Worm (Caenorhabditis elegans) whole organism, L2 larva: ENCODE results near the gene F54H5.3.
"Not testable (repeated sequence)": the region's sequence is repeated elsewhere in the genome, so short reads cannot be mapped to it uniquely, and the experiment has no call there.

Source experiments
- C34F6.9 ChIP-seq: fragments of 150-350 bp; optimal IDR thresholded peaks from 2 replicates; lab custom pipeline; 2014; ENCODE audit warnings: missing biosample characterization, missing genetic modification characterization
- F13H6.1 ChIP-seq: sonication (generic microtip); optimal IDR thresholded peaks from 2 replicates; lab custom pipeline; 2016; ENCODE audit warnings: missing genetic modification characterization, missing compliant biosample characterization
- ZK546.5 ChIP-seq: sonication (generic microtip); optimal IDR thresholded peaks from 2 replicates; lab custom pipeline; 2017; ENCODE audit warnings: missing biosample characterization, missing genetic modification characterization
- alr-1 ChIP-seq: fragments of 150-350 bp; optimal IDR thresholded peaks from 2 replicates; lab custom pipeline; 2014; ENCODE audit warnings: missing biosample characterization, missing genetic modification characterization
- aly-2 ChIP-seq: fragments of 150-350 bp; optimal IDR thresholded peaks from 2 replicates; lab custom pipeline; 2014; ENCODE audit warnings: missing biosample characterization, missing genetic modification characterization
- blmp-1 ChIP-seq: sonication (generic microtip); optimal IDR thresholded peaks from 2 replicates; lab custom pipeline; 2017; ENCODE audit warnings: missing genetic modification characterization, mild to moderate bottlenecking, missing compliant biosample characterization, antibody characterized with exemption, moderate library complexity; ENCODE audit not compliant: insufficient read depth
- ceh-16 ChIP-seq: fragments of 150-350 bp; optimal IDR thresholded peaks from 2 replicates; lab custom pipeline; 2014; ENCODE audit warnings: missing biosample characterization, missing genetic modification characterization
- crh-2 ChIP-seq: sonication (generic microtip); optimal IDR thresholded peaks from 2 replicates; lab custom pipeline; 2017; ENCODE audit warnings: missing biosample characterization, missing genetic modification characterization
- dmd-4 ChIP-seq: sonication (generic microtip); optimal IDR thresholded peaks from 2 replicates; lab custom pipeline; 2017; ENCODE audit warnings: missing biosample characterization, missing genetic modification characterization
- elt-1 ChIP-seq: fragments of 150-350 bp; optimal IDR thresholded peaks from 2 replicates; lab custom pipeline; 2014; ENCODE audit warnings: missing biosample characterization, missing genetic modification characterization
- elt-3 ChIP-seq: sonication (generic microtip); optimal IDR thresholded peaks from 2 replicates; lab custom pipeline; 2017; ENCODE audit warnings: missing biosample characterization, missing genetic modification characterization
- fos-1 ChIP-seq: fragments of 150-350 bp; optimal IDR thresholded peaks from 2 replicates; lab custom pipeline; 2014; ENCODE audit warnings: missing biosample characterization, missing genetic modification characterization
- lin-11 ChIP-seq: fragments of 150-350 bp; sonication (generic microtip); optimal IDR thresholded peaks from 2 replicates; lab custom pipeline; 2014; ENCODE audit warnings: missing biosample characterization, missing genetic modification characterization, inconsistent platforms, mixed read lengths
- mdl-1 ChIP-seq, 2 experiments: fragments of 150-350 bp in 1 of 2; sonication (generic microtip) in 1 of 2; optimal IDR thresholded peaks; 2 replicates each; lab custom pipeline; 2017; ENCODE audit warnings: missing biosample characterization in 2 of 2, missing genetic modification characterization in 2 of 2
- nhr-10 ChIP-seq: sonication (generic microtip); optimal IDR thresholded peaks from 2 replicates; lab custom pipeline; 2017; ENCODE audit warnings: missing biosample characterization, missing genetic modification characterization
- nhr-12 ChIP-seq: fragments of 150-350 bp; optimal IDR thresholded peaks from 2 replicates; lab custom pipeline; 2014; ENCODE audit warnings: missing biosample characterization, missing genetic modification characterization
- nhr-129 ChIP-seq: fragments of 150-350 bp; optimal IDR thresholded peaks from 2 replicates; lab custom pipeline; 2014; ENCODE audit warnings: missing biosample characterization, missing genetic modification characterization
- nhr-23 ChIP-seq: fragments of 150-350 bp; optimal IDR thresholded peaks from 2 replicates; lab custom pipeline; 2014; ENCODE audit warnings: missing biosample characterization, missing genetic modification reagents, missing genetic modification characterization
- nhr-6 ChIP-seq: fragments of 150-350 bp; optimal IDR thresholded peaks from 2 replicates; lab custom pipeline; 2014; ENCODE audit warnings: missing biosample characterization, missing genetic modification characterization
- nhr-77 ChIP-seq: fragments of 150-350 bp; optimal IDR thresholded peaks from 2 replicates; lab custom pipeline; 2014; ENCODE audit warnings: missing biosample characterization, missing genetic modification characterization
- peb-1 ChIP-seq: fragments of 150-350 bp; optimal IDR thresholded peaks from 2 replicates; lab custom pipeline; 2014; ENCODE audit warnings: missing biosample characterization, missing genetic modification characterization
- sem-4 ChIP-seq: fragments of 150-350 bp; optimal IDR thresholded peaks from 2 replicates; lab custom pipeline; 2014; ENCODE audit warnings: missing biosample characterization, missing genetic modification reagents, missing genetic modification characterization
- sma-3 ChIP-seq: sonication (generic microtip); optimal IDR thresholded peaks from 2 replicates; lab custom pipeline; 2016; ENCODE audit warnings: missing genetic modification reagents, missing genetic modification characterization, missing compliant biosample characterization
- sma-9 ChIP-seq, 2 experiments: fragments of 150-350 bp in 1 of 2; sonication (generic microtip) in 1 of 2; optimal IDR thresholded peaks; 2 replicates each; lab custom pipeline; 2014 to 2016; ENCODE audit warnings: missing genetic modification characterization in 2 of 2, mild to moderate bottlenecking in 1 of 2, missing biosample characterization in 1 of 2, missing compliant biosample characterization in 1 of 2, missing genetic modification reagents in 1 of 2, moderate library complexity in 1 of 2
- snpc-4 ChIP-seq: fragments of 150-350 bp; optimal IDR thresholded peaks from 2 replicates; lab custom pipeline; 2014; ENCODE audit warnings: missing biosample characterization, missing genetic modification characterization
- unc-39 ChIP-seq: fragments of 150-350 bp; optimal IDR thresholded peaks from 2 replicates; lab custom pipeline; 2014; ENCODE audit warnings: missing biosample characterization, missing genetic modification characterization
- unc-55 ChIP-seq: fragments of 150-350 bp; sonication (generic microtip); optimal IDR thresholded peaks from 3 replicates; lab custom pipeline; 2014; ENCODE audit warnings: missing biosample characterization, missing genetic modification reagents, missing genetic modification characterization
- ztf-1 ChIP-seq: fragments of 200-800 bp; sonication (Bioruptor generic); conservative IDR thresholded peaks from 2 replicates; pipeline ENCODE4 v1.3.6; 2022; ENCODE audit warnings: missing genetic modification characterization, missing compliant biosample characterization

The F54H5.3 gene

ce11 chrII:6625302-6625701 is 3.3 kb downstream of the F54H5.3 start, which contains the start of gene F54H5.14:
F54H5.14 (minus strand) TSS chrII:6625402.
- TF ChIP-seq nhr-6 (tag; lab: Kevin White, UChicago) (no peak), fos-1 (peak; percentile 0), lin-11 (tag; lab: Kevin White, UChicago) (no peak)
- TF ChIP-seq, all 48 proteins: peak for 1

ce11 chrII:6627182-6627581 is 5.2 kb downstream of the F54H5.3 start, which contains the start of the genes F54H5.5 and F54H5.2:
F54H5.5 (minus strand) TSS chrII:6627282.
F54H5.2 (plus strand) TSS chrII:6627484.
- TF ChIP-seq snpc-4; sem-4 (tag; lab: Kevin White, UChicago); sma-9 (GFP tag; optimal IDR thresholded peaks at IDR 0.05; lab: Kevin White, UChicago); sma-9 (tag; optimal IDR thresholded peaks at IDR 0.05; lab: Kevin White, UChicago): not testable (repeated sequence)

- TF ChIP-seq fos-1, result peak; percentile 84
- TF ChIP-seq lin-11 (tag; lab: Kevin White, UChicago), result no peak
- TF ChIP-seq sma-9 (GFP tag; optimal IDR thresholded peaks at IDR 0.05; lab: Kevin White, UChicago), result peak; percentile 20
- TF ChIP-seq sma-9 (tag; optimal IDR thresholded peaks at IDR 0.05; lab: Kevin White, UChicago), result no peak
These were observed 6.4 kb downstream of the F54H5.3 start for ce11 chrII:6628397-6628796.

ce11 chrII:6629775-6630174 is 7.8 kb downstream of the F54H5.3 start:
- TF ChIP-seq fos-1 (peak; percentile 71), nhr-12 (tag; lab: Kevin White, UChicago) (no peak)
- TF ChIP-seq, all 48 proteins: peak for 1

ce11 chrII:6630811-6631210 is 8.8 kb downstream of the F54H5.3 start, which contains the start of gene T19D12.4:
T19D12.4 (plus strand) TSS chrII:6631105.
- TF ChIP-seq sem-4 (tag; lab: Kevin White, UChicago), result no peak
- TF ChIP-seq fos-1, result peak; percentile 91

- TF ChIP-seq C34F6.9 (no peak), mdl-1 (tag; optimal IDR thresholded peaks at IDR 0.05; lab: Kevin White, UChicago) (no peak)
These were observed 10.0 kb downstream of the F54H5.3 start for ce11 chrII:6631995-6632394.

ce11 chrII:6636136-6636535 is 14.2 kb downstream of the F54H5.3 start, which contains the start of gene T19D12.5:
T19D12.5 (minus strand) TSS chrII:6636236.
- no peak for TF ChIP-seq ZK546.5 (tag; lab: Kevin White, UChicago)
- TF ChIP-seq nhr-12 (tag; lab: Kevin White, UChicago), result no peak
- TF ChIP-seq nhr-129 (tag; lab: Kevin White, UChicago), result no peak
- no peak for TF ChIP-seq nhr-77 (tag; lab: Kevin White, UChicago)
- TF ChIP-seq, all 48 proteins: peak for 0

ce11 chrII:6637854-6638253 is 15.9 kb downstream of the F54H5.3 start:
- TF ChIP-seq unc-39 (tag; lab: Kevin White, UChicago) (no peak), crh-2 (tag; lab: Kevin White, UChicago) (no peak), ztf-1 (GFP tag; lab: Robert Waterston, UW) (no peak), sma-3 (no peak), F13H6.1 (no peak), elt-1 (tag; lab: Kevin White, UChicago) (no peak), lin-11 (tag; lab: Kevin White, UChicago) (no peak), alr-1 (tag; lab: Kevin White, UChicago) (no peak), snpc-4 (no peak), nhr-10 (tag; lab: Kevin White, UChicago) (no peak), dmd-4 (tag; lab: Kevin White, UChicago) (no peak), unc-55 (GFP tag; lab: Kevin White, UChicago) (no peak), mdl-1 (tag; optimal IDR thresholded peaks at IDR 0.05; lab: Kevin White, UChicago) (no peak), aly-2 (tag; lab: Kevin White, UChicago) (no peak), nhr-23 (tag; lab: Kevin White, UChicago) (no peak), elt-3 (tag; lab: Kevin White, UChicago) (no peak), ceh-16 (tag; lab: Kevin White, UChicago) (no peak), peb-1 (tag; lab: Kevin White, UChicago) (no peak), blmp-1 (tag; lab: Kevin White, UChicago) (no peak)
